Fruit fly (Drosophila melanogaster): Measurements from ENCODE around the gene CG9154.

CG9154 gene

dm6 chr2L:6088371-6089365, 18.2 kb upstream of the CG9154 start (continued):
- TF ChIP-seq vnd (GFP tag; IDR thresholded peaks at IDR 0.05; ENCODE audit: partially characterized antibody) (no peak), sob (GFP tag; IDR thresholded peaks at IDR 0.05) (peak; percentile 58), mam (GFP tag; optimal IDR thresholded peaks at IDR 0.05) (peak; percentile 40), prd (optimal IDR thresholded peaks at IDR 0.05) (no peak), prd (GFP tag; IDR thresholded peaks at IDR 0.05) (no peak), ttk (GFP tag; IDR thresholded peaks at IDR 0.05) (peak; percentile 18; the same call in 1 of the 2 replicates), CG10654 (GFP tag; optimal IDR thresholded peaks at IDR 0.05) (no peak)

dm6 chr2L:6087685-6088084, 17.2 kb upstream of the CG9154 start:
- TF ChIP-seq Atf3 (GFP tag; optimal IDR thresholded peaks at IDR 0.05): no peak
- TF ChIP-seq grn (GFP tag; optimal IDR thresholded peaks at IDR 0.05): peak; percentile 44
- TF ChIP-seq hkb (optimal IDR thresholded peaks at IDR 0.05): peak; percentile 4
- no peak for TF ChIP-seq hkb (GFP tag; IDR thresholded peaks at IDR 0.05)

dm6 chr2L:6086771-6087170, 16.3 kb upstream of the CG9154 start:
- TF ChIP-seq Med (GFP tag) (peak; percentile 13), sob (GFP tag; IDR thresholded peaks at IDR 0.05) (peak; percentile 27; the same call in 1 of the 2 replicates), CG8765 (GFP tag; IDR thresholded peaks at IDR 0.05) (0 out of 2 replicates have a peak, but pooled peaks have one; percentile 33), Drgx (GFP tag; IDR thresholded peaks at IDR 0.05) (no peak), Atf-2 (GFP tag; optimal IDR thresholded peaks at IDR 0.05) (no peak), grau (tag; optimal IDR thresholded peaks at IDR 0.05) (peak; percentile 5)

- TF ChIP-seq oc (tag; optimal IDR thresholded peaks at IDR 0.05) (no peak), Meics (GFP tag; optimal IDR thresholded peaks at IDR 0.05) (no peak), HLH54F (GFP tag; optimal IDR thresholded peaks at IDR 0.05) (no peak), pan (optimal IDR thresholded peaks at IDR 0.05) (no peak), pan (GFP tag; optimal IDR thresholded peaks at IDR 0.05 in 1 of 2, IDR thresholded peaks at IDR 0.05 in 1 of 2) (no peak), ac (GFP tag; optimal IDR thresholded peaks at IDR 0.05) (no peak), z (GFP tag; IDR thresholded peaks at IDR 0.05) (0 out of 3 replicates have a peak, but pooled peaks have one; percentile 20), CG30403 (GFP tag; optimal IDR thresholded peaks at IDR 0.05) (no peak), CG12236 (GFP tag; optimal IDR thresholded peaks at IDR 0.05) (no peak), seq (GFP tag; IDR thresholded peaks at IDR 0.05) (no peak), h (optimal IDR thresholded peaks at IDR 0.05) (no peak), Bteb2 (GFP tag; optimal IDR thresholded peaks at IDR 0.05) (no peak), cato (GFP tag; optimal IDR thresholded peaks at IDR 0.05; ENCODE audit: borderline replicate concordance) (no peak), CG10431 (GFP tag; optimal IDR thresholded peaks at IDR 0.05) (no peak), ato (GFP tag; IDR thresholded peaks at IDR 0.05; ENCODE audit: partially characterized antibody) (no peak), CG1832 (GFP tag; optimal IDR thresholded peaks at IDR 0.05) (no peak), crol (GFP tag; IDR thresholded peaks at IDR 0.05) (peak; percentile 80), CG6854 (GFP tag; optimal IDR thresholded peaks at IDR 0.05) (no peak), CG15601 (tag; optimal IDR thresholded peaks at IDR 0.05) (no peak), CG5245 (GFP tag; optimal IDR thresholded peaks at IDR 0.05) (no peak), jing (GFP tag; optimal IDR thresholded peaks at IDR 0.05) (no peak), amos (GFP tag; IDR thresholded peaks at IDR 0.05; ENCODE audit: partially characterized antibody) (no peak), CG10959 (GFP tag; IDR thresholded peaks at IDR 0.05) (no peak), sug (tag; optimal IDR thresholded peaks at IDR 0.05) (peak; percentile 41), Hsf (GFP tag; optimal IDR thresholded peaks at IDR 0.05) (no peak), CG11560 (tag; IDR thresholded peaks at IDR 0.05) (no peak), CG11398 (GFP tag; optimal IDR thresholded peaks at IDR 0.05) (no peak), insv (GFP tag; optimal IDR thresholded peaks at IDR 0.05) (no peak), Gsc (GFP tag; IDR thresholded peaks at IDR 0.05) (no peak), HmgZ (tag; optimal IDR thresholded peaks at IDR 0.05) (no peak)
These were observed 15.3 kb upstream of the CG9154 start for dm6 chr2L:6085733-6086317.
